Worm (Caenorhabditis elegans) whole organism, L1 larva: Measurements from ENCODE around the gene str-2.

ENCODE experiments used
- C34B4.2 ChIP-seq: sonication (generic microtip); optimal IDR thresholded peaks from 2 replicates; lab custom pipeline; 2017; ENCODE audit warnings: mild to moderate bottlenecking, missing genetic modification characterization, missing compliant biosample characterization
- Y116A8C.19 ChIP-seq: sonication (generic microtip); optimal IDR thresholded peaks from 2 replicates; lab custom pipeline; 2016; ENCODE audit warnings: missing compliant biosample characterization, missing genetic modification characterization, borderline replicate concordance
- blmp-1 ChIP-seq: fragments of 150-350 bp; optimal IDR thresholded peaks from 2 replicates; lab custom pipeline; 2014; ENCODE audit warnings: missing biosample characterization, missing genetic modification characterization
- ces-1 ChIP-seq: fragments of 150-350 bp; optimal IDR thresholded peaks from 2 replicates; lab custom pipeline; 2014; ENCODE audit warnings: missing biosample characterization, missing genetic modification reagents, missing genetic modification characterization
- efl-1 ChIP-seq, 4 experiments: fragments of 150-350 bp; optimal IDR thresholded peaks in 3 of 4; peaks in 1 of 4; 1 replicate in 1 of 4; 2 replicates in 3 of 4; lab custom pipeline; 2014; ENCODE audit warnings: missing biosample characterization in 2 of 4, missing genetic modification characterization in 2 of 4, missing genetic modification reagents in 2 of 4
- efl-3 ChIP-seq: fragments of 200-800 bp; sonication (Bioruptor generic); optimal IDR thresholded peaks from 2 replicates; lab custom pipeline; 2018; ENCODE audit warnings: mild to moderate bottlenecking, missing genetic modification characterization, missing compliant biosample characterization
- elt-2 ChIP-seq: sonication (generic microtip); optimal IDR thresholded peaks from 2 replicates; lab custom pipeline; 2016; ENCODE audit warnings: missing genetic modification characterization, mild to moderate bottlenecking, inconsistent platforms, missing compliant biosample characterization, missing genetic modification reagents
- fkh-4 ChIP-seq: sonication (generic microtip); optimal IDR thresholded peaks from 2 replicates; lab custom pipeline; 2016; ENCODE audit warnings: missing compliant biosample characterization, missing genetic modification characterization, borderline replicate concordance
- grh-1 ChIP-seq: fragments of 200-800 bp; sonication (Bioruptor generic); IDR thresholded peaks from 2 replicates; pipeline ENCODE4 v1.3.6; 2022; ENCODE audit warnings: missing genetic modification reagents, missing genetic modification characterization, missing compliant biosample characterization
- hpl-2 ChIP-seq: fragments of 150-350 bp; optimal IDR thresholded peaks from 2 replicates; lab custom pipeline; 2014; ENCODE audit warnings: missing biosample characterization, missing genetic modification reagents, missing genetic modification characterization
- isw-1 ChIP-seq: fragments of 200-800 bp; sonication (Bioruptor generic); IDR thresholded peaks from 2 replicates; pipeline ENCODE4 v1.3.6; 2022; ENCODE audit warnings: missing genetic modification characterization, missing compliant biosample characterization
- jun-1 ChIP-seq: fragments of 150-350 bp; optimal IDR thresholded peaks from 2 replicates; lab custom pipeline; 2014; ENCODE audit warnings: missing biosample characterization, missing genetic modification reagents, missing genetic modification characterization
- lin-13 ChIP-seq: fragments of 150-350 bp; optimal IDR thresholded peaks from 2 replicates; lab custom pipeline; 2014; ENCODE audit warnings: missing biosample characterization, missing genetic modification reagents, missing genetic modification characterization
- lin-35 ChIP-seq, 2 experiments: fragments of 150-350 bp; optimal IDR thresholded peaks; 2 replicates each; lab custom pipeline; 2014; ENCODE audit warnings: missing biosample characterization in 2 of 2, missing genetic modification characterization in 2 of 2, missing genetic modification reagents in 2 of 2
- lsy-2 ChIP-seq, 2 experiments: fragments of 150-350 bp; optimal IDR thresholded peaks; 2 replicates each; lab custom pipeline; 2014; ENCODE audit warnings: missing biosample characterization in 2 of 2, missing genetic modification characterization in 2 of 2
- nhr-11 ChIP-seq: fragments of 150-350 bp; optimal IDR thresholded peaks from 2 replicates; lab custom pipeline; 2014; ENCODE audit warnings: missing biosample characterization, missing genetic modification characterization
- nhr-76 ChIP-seq: sonication (generic microtip); optimal IDR thresholded peaks from 2 replicates; lab custom pipeline; 2017; ENCODE audit warnings: missing biosample characterization, missing genetic modification characterization
- nhr-77 ChIP-seq: fragments of 150-350 bp; optimal IDR thresholded peaks from 2 replicates; lab custom pipeline; 2014; ENCODE audit warnings: missing biosample characterization, missing genetic modification characterization
- nhr-85 ChIP-seq: sonication (generic microtip); peaks from one replicate; lab custom pipeline; 2016; ENCODE audit warnings: missing genetic modification characterization, inconsistent platforms, missing compliant biosample characterization
- pag-3 ChIP-seq: sonication (generic microtip); optimal IDR thresholded peaks from 2 replicates; lab custom pipeline; 2017; ENCODE audit warnings: missing genetic modification characterization, mild to moderate bottlenecking, missing compliant biosample characterization, antibody characterized with exemption, borderline replicate concordance; ENCODE audit not compliant: insufficient read depth
- snpc-4 ChIP-seq: fragments of 150-350 bp; optimal IDR thresholded peaks from 2 replicates; lab custom pipeline; 2014; ENCODE audit warnings: missing biosample characterization, missing genetic modification characterization
- sox-4 ChIP-seq: sonication (generic microtip); optimal IDR thresholded peaks from 2 replicates; lab custom pipeline; 2016; ENCODE audit warnings: missing genetic modification characterization, missing compliant biosample characterization
- sptf-1 ChIP-seq: fragments of 150-350 bp; optimal IDR thresholded peaks from 2 replicates; lab custom pipeline; 2014; ENCODE audit warnings: missing biosample characterization, missing genetic modification characterization
- sup-37 ChIP-seq: fragments of 200-800 bp; sonication (Bioruptor generic); optimal IDR thresholded peaks from 2 replicates; lab custom pipeline; 2018; ENCODE audit warnings: mild to moderate bottlenecking, missing genetic modification characterization, missing compliant biosample characterization
- unc-62 ChIP-seq: fragments of 150-350 bp; optimal IDR thresholded peaks from 2 replicates; lab custom pipeline; 2014; ENCODE audit warnings: missing biosample characterization, missing genetic modification reagents, missing genetic modification characterization
- unc-86 ChIP-seq: sonication (generic microtip); optimal IDR thresholded peaks from 2 replicates; lab custom pipeline; 2016; ENCODE audit warnings: missing genetic modification characterization, missing compliant biosample characterization
- xbp-1 ChIP-seq: sonication (generic microtip); optimal IDR thresholded peaks from 2 replicates; lab custom pipeline; 2016; ENCODE audit warnings: missing genetic modification characterization, missing compliant biosample characterization
- zip-4 ChIP-seq: fragments of 200-800 bp; sonication (Bioruptor generic); optimal IDR thresholded peaks from 2 replicates; lab custom pipeline; 2018; ENCODE audit warnings: mild to moderate bottlenecking, missing genetic modification characterization, moderate library complexity, missing compliant biosample characterization
- ztf-4 ChIP-seq: fragments of 150-350 bp; optimal IDR thresholded peaks from 2 replicates; lab custom pipeline; 2014; ENCODE audit warnings: missing biosample characterization, missing genetic modification characterization

The str-2 gene

ce11 chrV:9824149-9824548 is at the start of gene str-2:
Gene str-2, minus strand, starts transcription at chrV:9824249.
- no peak for TF ChIP-seq nhr-77 (tag; lab: Kevin White, UChicago)
- TF ChIP-seq pag-3 = no peak
- TF ChIP-seq efl-3 (GFP tag; lab: Kevin White, UChicago) = no peak
- TF ChIP-seq nhr-11 (tag; lab: Kevin White, UChicago) = no peak
- TF ChIP-seq lin-35 (GFP tag; optimal IDR thresholded peaks at IDR 0.05; lab: Kevin White, UChicago) = no peak
- no peak for TF ChIP-seq jun-1 (tag; lab: Kevin White, UChicago)
- TF ChIP-seq, all 84 proteins: peak for 0

DNA sequence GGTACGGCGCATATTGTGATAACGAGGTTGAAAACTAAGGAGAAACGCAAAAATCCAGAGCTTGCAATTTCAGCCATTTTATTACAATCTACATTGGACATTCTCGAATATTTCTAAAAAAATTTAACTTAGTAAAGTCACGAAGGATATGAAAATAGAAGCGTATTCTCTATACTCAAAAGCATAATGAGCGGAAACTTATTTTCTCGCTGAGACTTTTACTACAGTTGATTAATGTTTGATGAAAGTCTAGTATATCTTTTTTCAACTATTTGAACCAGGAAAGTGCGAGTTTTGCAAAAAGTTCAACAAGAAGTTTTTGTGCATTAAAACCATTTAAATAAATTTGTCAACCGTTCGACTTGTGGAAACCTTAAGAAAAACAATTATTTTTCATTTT is 47.3 kb upstream of the str-2 start, which contains the start of gene srab-18:
Gene srab-18, minus strand, starts transcription at position 101 of the 400 bp plus-strand sequence.
- TF ChIP-seq lin-35 (GFP tag; optimal IDR thresholded peaks at IDR 0.05; lab: Kevin White, UChicago) = no peak
- TF ChIP-seq, all 84 proteins: peak for 0

- TF ChIP-seq nhr-77 (tag; lab: Kevin White, UChicago) (no peak), sptf-1 (tag; lab: Kevin White, UChicago) (no peak), fkh-4 (tag; lab: Kevin White, UChicago) (no peak), grh-1 (GFP tag; lab: Robert Waterston, UW) (no peak), snpc-4 (tag; lab: Kevin White, UChicago) (no peak), sup-37 (GFP tag; lab: Kevin White, UChicago) (no peak), lin-13 (GFP tag; lab: Kevin White, UChicago) (no peak), Y116A8C.19 (no peak), unc-62 (no peak), hpl-2 (no peak), ztf-4 (no peak), nhr-85 (tag; lab: Kevin White, UChicago) (no peak), isw-1 (GFP tag; lab: Robert Waterston, UW) (no peak), unc-86 (tag; lab: Kevin White, UChicago) (no peak)
These were observed 44.3 kb upstream of the str-2 start, which contains the start of gene srab-17 for ce11 chrV:9868311-9868710. Gene srab-17, minus strand, starts transcription at chrV:9868411.

DNA sequence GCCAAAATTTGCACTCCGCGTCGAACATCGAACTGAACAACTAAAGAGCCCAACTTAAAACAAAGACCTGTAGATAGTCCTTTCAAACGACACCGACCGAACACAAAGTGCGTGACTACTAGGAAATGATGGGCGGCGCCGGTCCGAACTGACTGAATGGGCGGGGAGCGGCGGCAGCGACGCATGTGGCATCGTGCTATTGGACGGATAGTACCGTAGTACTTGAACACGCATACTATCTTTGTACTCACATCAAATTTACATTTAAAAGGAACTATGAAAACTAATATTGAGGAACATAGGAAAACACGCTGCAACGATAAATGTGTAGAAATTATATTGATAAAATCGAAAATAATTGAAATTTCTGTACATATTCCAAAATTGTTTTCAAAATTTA is 36.3 kb upstream of the str-2 start:
- no peak for TF ChIP-seq lin-35 (GFP tag; optimal IDR thresholded peaks at IDR 0.05; lab: Kevin White, UChicago)
- peak; percentile 99 for TF ChIP-seq xbp-1 (tag; lab: Kevin White, UChicago)
- peak; percentile 66 to 70 for TF ChIP-seq lsy-2 (tag; optimal IDR thresholded peaks at IDR 0.05; lab: Kevin White, UChicago)
- no peak for TF ChIP-seq nhr-76 (tag; lab: Kevin White, UChicago)
- peak; percentile 25 for TF ChIP-seq blmp-1 (tag; lab: Kevin White, UChicago)

DNA sequence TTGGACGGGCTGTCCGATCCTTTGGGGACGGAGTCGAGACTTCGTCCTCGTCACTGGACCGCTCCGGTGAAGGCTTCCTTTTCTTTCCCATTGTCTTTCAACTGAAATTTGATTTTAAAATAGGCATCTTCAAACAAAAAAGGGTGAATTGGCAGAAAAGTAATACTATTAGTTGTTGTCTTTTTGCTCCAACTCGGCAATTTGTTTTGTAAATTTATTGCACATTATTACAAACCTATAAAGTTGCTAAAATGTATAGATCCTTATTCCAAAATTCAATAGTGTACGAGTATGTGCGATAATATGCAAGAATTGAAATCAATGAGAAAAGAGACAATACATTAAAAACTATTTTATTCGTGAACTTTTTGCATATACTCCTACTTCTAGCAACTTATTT is 35.8 kb upstream of the str-2 start, which contains the start of gene lsy-12:
Gene lsy-12, minus strand, starts transcription at position 101 of the 400 bp plus-strand sequence.
- TF ChIP-seq zip-4 (GFP tag; lab: Kevin White, UChicago) (no peak), pag-3 (no peak), ces-1 (GFP tag; lab: Kevin White, UChicago) (no peak), efl-1 (optimal IDR thresholded peaks at IDR 0.05; lab: Kevin White, UChicago) (no peak), efl-1 (GFP tag; optimal IDR thresholded peaks at IDR 0.05 in 1 of 2; lab: Kevin White, UChicago) (peak in 1 of 2 experiments; percentile 47)

- no peak for TF ChIP-seq C34B4.2 (tag; lab: Kevin White, UChicago)
- TF ChIP-seq sox-4 (tag; lab: Kevin White, UChicago) = no peak
- TF ChIP-seq elt-2 (tag; lab: Kevin White, UChicago) = peak; percentile 49
These were observed 32.9 kb upstream of the str-2 start for ce11 chrV:9856978-9857377.
